Worm (Caenorhabditis elegans) whole organism, young adult: Measurements from ENCODE around the gene col-98.

Experiments used
- B0336.3 ChIP-seq: fragments of 200-800 bp; sonication (Bioruptor generic); IDR thresholded peaks from 2 replicates; pipeline ENCODE4 v1.3.6; 2022; ENCODE audit warnings: missing genetic modification characterization, missing compliant biosample characterization
- F22D6.2 ChIP-seq: sonication (generic microtip); optimal IDR thresholded peaks from 2 replicates; lab custom pipeline; 2016; ENCODE audit warnings: mild to moderate bottlenecking, missing genetic modification characterization, missing compliant biosample characterization
- F37B4.10 ChIP-seq: fragments of 200-800 bp; sonication (Bioruptor generic); IDR thresholded peaks from 2 replicates; pipeline ENCODE4 v1.3.6; 2022; ENCODE audit warnings: missing genetic modification characterization, missing compliant biosample characterization
- K11D2.4 ChIP-seq: fragments of 200-800 bp; sonication (Bioruptor generic); IDR thresholded peaks from 2 replicates; pipeline ENCODE4 v1.3.6; 2022; ENCODE audit warnings: missing genetic modification reagents, missing genetic modification characterization, missing compliant biosample characterization
- K12H6.12 ChIP-seq: fragments of 200-800 bp; sonication (Bioruptor generic); optimal IDR thresholded peaks from 2 replicates; lab custom pipeline; 2018; ENCODE audit warnings: mild to moderate bottlenecking, missing genetic modification characterization, missing compliant biosample characterization
- Y53G8AR.9 ChIP-seq: fragments of 200-800 bp; sonication (Bioruptor generic); conservative IDR thresholded peaks from 2 replicates; pipeline ENCODE4 v1.3.6; 2022; ENCODE audit warnings: missing genetic modification reagents, missing genetic modification characterization, missing compliant biosample characterization
- Y95B8A.8 ChIP-seq: fragments of 200-800 bp; sonication (Bioruptor generic); IDR thresholded peaks from 2 replicates; pipeline ENCODE4 v1.3.6; 2022; ENCODE audit warnings: missing genetic modification reagents, missing genetic modification characterization, missing compliant biosample characterization
- akir-1 ChIP-seq: fragments of 200-800 bp; sonication (Bioruptor generic); optimal IDR thresholded peaks from 2 replicates; lab custom pipeline; 2018; ENCODE audit warnings: mild to moderate bottlenecking, missing genetic modification characterization, moderate library complexity, missing compliant biosample characterization
- ama-1 ChIP-seq, 3 experiments: fragments of 150-350 bp in 1 of 3; sonication (generic microtip) in 2 of 3; optimal IDR thresholded peaks; 2 replicates each; lab custom pipeline; 2014 to 2018; ENCODE audit warnings: missing biosample characterization in 2 of 3, missing genetic modification characterization in 2 of 3, missing genetic modification reagents in 2 of 3
- atf-7 ChIP-seq: sonication (generic microtip); optimal IDR thresholded peaks from 2 replicates; lab custom pipeline; 2017; ENCODE audit warnings: mild to moderate bottlenecking, missing genetic modification characterization, missing compliant biosample characterization
- athp-1 ChIP-seq: sonication (generic microtip); optimal IDR thresholded peaks from 2 replicates; lab custom pipeline; 2017; ENCODE audit warnings: mild to moderate bottlenecking, missing genetic modification characterization, missing compliant biosample characterization
- attf-5 ChIP-seq: fragments of 200-800 bp; sonication (Bioruptor generic); optimal IDR thresholded peaks from 2 replicates; lab custom pipeline; 2018; ENCODE audit warnings: mild to moderate bottlenecking, missing genetic modification characterization, missing compliant biosample characterization
- ccch-3 ChIP-seq: fragments of 200-800 bp; sonication (Bioruptor generic); optimal IDR thresholded peaks from 2 replicates; lab custom pipeline; 2018; ENCODE audit warnings: mild to moderate bottlenecking, missing genetic modification characterization, missing compliant biosample characterization
- cebp-2 ChIP-seq: fragments of 200-800 bp; sonication (Bioruptor generic); IDR thresholded peaks from 2 replicates; pipeline ENCODE4 v1.3.6; 2022; ENCODE audit warnings: missing genetic modification characterization, missing compliant biosample characterization
- ceh-79 ChIP-seq: sonication (generic microtip); optimal IDR thresholded peaks from 2 replicates; lab custom pipeline; 2017; ENCODE audit warnings: mild to moderate bottlenecking, missing genetic modification characterization, missing compliant biosample characterization
- chd-7 ChIP-seq: sonication (generic microtip); optimal IDR thresholded peaks from 2 replicates; lab custom pipeline; 2016; ENCODE audit warnings: mild to moderate bottlenecking, missing genetic modification characterization, moderate library complexity, missing compliant biosample characterization
- die-1 ChIP-seq: sonication (generic microtip); optimal IDR thresholded peaks from 2 replicates; lab custom pipeline; 2016; ENCODE audit warnings: missing genotype, mild to moderate bottlenecking, missing genetic modification characterization, missing compliant biosample characterization
- dox-1 ChIP-seq: fragments of 200-800 bp; sonication (Bioruptor generic); IDR thresholded peaks from 2 replicates; pipeline ENCODE4 v1.3.6; 2022; ENCODE audit warnings: missing genetic modification reagents, missing genetic modification characterization, missing compliant biosample characterization
- dpff-1 ChIP-seq: sonication (generic microtip); optimal IDR thresholded peaks from 2 replicates; lab custom pipeline; 2017; ENCODE audit warnings: mild to moderate bottlenecking, missing genetic modification characterization, missing compliant biosample characterization
- dpl-1 ChIP-seq: fragments of 150-350 bp; optimal IDR thresholded peaks from 2 replicates; lab custom pipeline; 2014; ENCODE audit warnings: missing biosample characterization, missing genetic modification reagents, missing genetic modification characterization
- efl-1 ChIP-seq: fragments of 150-350 bp; optimal IDR thresholded peaks from 2 replicates; lab custom pipeline; 2014; ENCODE audit warnings: missing biosample characterization, missing genetic modification reagents, missing genetic modification characterization
- egrh-3 ChIP-seq: fragments of 200-800 bp; sonication (Bioruptor generic); IDR thresholded peaks from 2 replicates; pipeline ENCODE4 v1.3.6; 2022; ENCODE audit warnings: missing genetic modification reagents, missing genetic modification characterization, missing compliant biosample characterization
- ekl-4 ChIP-seq: fragments of 200-800 bp; sonication (Bioruptor generic); IDR thresholded peaks from 2 replicates; pipeline ENCODE4 v1.3.6; 2022; ENCODE audit warnings: missing genetic modification reagents, missing genetic modification characterization, missing compliant biosample characterization
- fkh-3 ChIP-seq: sonication (generic microtip); optimal IDR thresholded peaks from 2 replicates; lab custom pipeline; 2016; ENCODE audit warnings: mild to moderate bottlenecking, missing genetic modification characterization, missing compliant biosample characterization
- let-607 ChIP-seq, 2 experiments: fragments of 200-800 bp in 1 of 2; sonication (Bioruptor generic) in 1 of 2; sonication (generic microtip) in 1 of 2; optimal IDR thresholded peaks; 2 replicates each; lab custom pipeline; 2016 to 2018; ENCODE audit warnings: mild to moderate bottlenecking in 2 of 2, missing compliant biosample characterization in 2 of 2, missing genetic modification characterization in 2 of 2, moderate library complexity in 2 of 2, missing genotype in 1 of 2
- lin-26 ChIP-seq: fragments of 200-800 bp; sonication (Bioruptor generic); IDR thresholded peaks from 2 replicates; pipeline ENCODE4 v1.3.6; 2022; ENCODE audit warnings: missing genetic modification reagents, missing genetic modification characterization, missing compliant biosample characterization
- lin-40 ChIP-seq: sonication (generic microtip); optimal IDR thresholded peaks from 2 replicates; lab custom pipeline; 2016; ENCODE audit warnings: missing genetic modification characterization, mild to moderate bottlenecking, missing compliant biosample characterization, missing genotype, missing genetic modification reagents
- lir-1 ChIP-seq: fragments of 200-800 bp; sonication (Bioruptor generic); conservative IDR thresholded peaks from 2 replicates; pipeline ENCODE4 v1.3.6; 2022; ENCODE audit warnings: missing genetic modification reagents, missing genetic modification characterization, missing compliant biosample characterization
- madf-10 ChIP-seq: sonication (generic microtip); optimal IDR thresholded peaks from 2 replicates; lab custom pipeline; 2016; ENCODE audit warnings: mild to moderate bottlenecking, missing genetic modification characterization, missing compliant biosample characterization
- madf-6 ChIP-seq: fragments of 200-800 bp; sonication (Bioruptor generic); IDR thresholded peaks from 2 replicates; pipeline ENCODE4 v1.3.6; 2022; ENCODE audit warnings: missing genetic modification reagents, missing genetic modification characterization, missing compliant biosample characterization
- mcd-1 ChIP-seq: fragments of 200-800 bp; sonication (Bioruptor generic); IDR thresholded peaks from 2 replicates; pipeline ENCODE4 v1.3.6; 2022; ENCODE audit warnings: missing genetic modification reagents, missing genetic modification characterization, missing compliant biosample characterization
- mel-28 ChIP-seq: sonication (generic microtip); optimal IDR thresholded peaks from 2 replicates; lab custom pipeline; 2016; ENCODE audit warnings: borderline replicate concordance, mild to moderate bottlenecking, missing genetic modification characterization, missing compliant biosample characterization
- nfya-2 ChIP-seq: fragments of 200-800 bp; sonication (Bioruptor generic); IDR thresholded peaks from 2 replicates; pipeline ENCODE4 v1.3.6; 2022; ENCODE audit warnings: missing genetic modification reagents, missing genetic modification characterization, missing compliant biosample characterization
- nhr-80 ChIP-seq: sonication (generic microtip); optimal IDR thresholded peaks from 2 replicates; lab custom pipeline; 2016; ENCODE audit warnings: missing genetic modification characterization, missing compliant biosample characterization
- pha-4 ChIP-seq: fragments of 150-350 bp; sonication (generic microtip); optimal IDR thresholded peaks from 2 replicates; lab custom pipeline; 2014; ENCODE audit warnings: missing biosample characterization, missing genetic modification reagents, missing genetic modification characterization
- rcor-1 ChIP-seq: fragments of 200-800 bp; sonication (Bioruptor generic); IDR thresholded peaks from 2 replicates; pipeline ENCODE4 v1.3.6; 2022; ENCODE audit warnings: missing genetic modification reagents, missing genetic modification characterization, missing compliant biosample characterization
- rec-8 ChIP-seq, 2 experiments: sonication (generic microtip); optimal IDR thresholded peaks; 2 replicates each; lab custom pipeline; 2016; ENCODE audit warnings: mild to moderate bottlenecking in 2 of 2, missing genetic modification characterization in 2 of 2, missing genetic modification reagents in 2 of 2, missing genotype in 2 of 2, missing biosample characterization in 1 of 2, missing compliant biosample characterization in 1 of 2, moderate library complexity in 1 of 2
- repo-1 ChIP-seq: sonication (generic microtip); optimal IDR thresholded peaks from 2 replicates; lab custom pipeline; 2017; ENCODE audit warnings: mild to moderate bottlenecking, missing genetic modification characterization, missing compliant biosample characterization
- snpc-4 ChIP-seq, 5 experiments: fragments of 150-350 bp in 1 of 5; sonication (generic microtip) in 4 of 5; optimal IDR thresholded peaks; 2 replicates each; lab custom pipeline; 2014 to 2018; ENCODE audit warnings: missing genetic modification characterization in 5 of 5, missing biosample characterization in 3 of 5, antibody characterized with exemption in 2 of 5, mild to moderate bottlenecking in 2 of 5, missing compliant biosample characterization in 2 of 5, missing genotype in 2 of 5, moderate library complexity in 2 of 5, missing genetic modification reagents in 1 of 5
- somi-1 ChIP-seq: fragments of 200-800 bp; sonication (Bioruptor generic); optimal IDR thresholded peaks from 2 replicates; lab custom pipeline; 2018; ENCODE audit warnings: mild to moderate bottlenecking, missing genetic modification characterization, missing compliant biosample characterization
- tbp1 ChIP-seq: fragments of 200-800 bp; sonication (Bioruptor generic); optimal IDR thresholded peaks from 2 replicates; lab custom pipeline; 2018; ENCODE audit warnings: mild to moderate bottlenecking, missing genetic modification characterization, missing compliant biosample characterization
- unc-130 ChIP-seq: sonication (generic microtip); optimal IDR thresholded peaks from 2 replicates; lab custom pipeline; 2016; ENCODE audit warnings: missing genetic modification reagents, missing genetic modification characterization, missing compliant biosample characterization
- unc-62 ChIP-seq: fragments of 150-350 bp; optimal IDR thresholded peaks from 2 replicates; lab custom pipeline; 2014; ENCODE audit warnings: missing biosample characterization, missing genetic modification reagents, missing genetic modification characterization
- xnd-1 ChIP-seq: sonication (generic microtip); optimal IDR thresholded peaks from 2 replicates; lab custom pipeline; 2016; ENCODE audit warnings: missing genotype, missing genetic modification reagents, missing genetic modification characterization, missing compliant biosample characterization
- zfh-2 ChIP-seq: fragments of 200-800 bp; sonication (Bioruptor generic); conservative IDR thresholded peaks from 2 replicates; pipeline ENCODE4 v1.3.6; 2022; ENCODE audit warnings: missing genetic modification reagents, missing genetic modification characterization, missing compliant biosample characterization
- ztf-26 ChIP-seq: sonication (generic microtip); optimal IDR thresholded peaks from 2 replicates; lab custom pipeline; 2017; ENCODE audit warnings: missing genetic modification characterization, missing compliant biosample characterization
- ztf-3 ChIP-seq: fragments of 200-800 bp; sonication (Bioruptor generic); optimal IDR thresholded peaks from 2 replicates; lab custom pipeline; 2018; ENCODE audit warnings: mild to moderate bottlenecking, missing genetic modification characterization, missing compliant biosample characterization

Gene col-98

DNA sequence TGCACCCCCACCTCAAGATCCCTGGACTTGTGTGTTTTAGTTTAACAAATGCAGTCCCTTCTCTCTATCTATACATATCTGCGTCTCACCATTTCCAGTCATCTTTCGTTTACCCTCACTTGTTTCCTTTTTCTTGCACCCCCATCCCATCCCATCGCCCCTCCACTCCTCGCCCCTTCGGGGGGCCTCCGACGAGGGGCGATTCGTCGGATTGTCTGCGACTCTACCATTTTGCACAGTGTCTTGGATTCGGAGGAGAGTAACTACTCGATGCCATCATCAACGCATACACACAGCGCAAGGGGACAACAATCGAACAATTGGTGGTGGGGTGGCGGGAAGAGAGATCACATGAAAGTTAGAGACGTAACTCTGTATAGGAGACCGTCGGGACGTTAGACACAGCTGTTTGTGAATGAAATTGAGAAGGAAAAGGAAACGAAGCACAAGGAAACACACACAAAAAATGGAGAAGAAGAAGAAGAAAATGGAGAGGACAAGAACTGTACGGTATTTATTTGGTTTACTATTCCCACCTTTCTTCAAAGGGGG, 43.7 kb downstream of the col-98 start (continued):
- TF ChIP-seq snpc-4 (GFP tag; optimal IDR thresholded peaks at IDR 0.05; lab: Kevin White, UChicago), result peak; percentile 62
- peak; percentile 2 to 56 (median 30) for TF ChIP-seq snpc-4 (tag; optimal IDR thresholded peaks at IDR 0.05; lab: Kevin White, UChicago)
- TF ChIP-seq Y53G8AR.9 (GFP tag; lab: Robert Waterston, UW), result 0 out of 2 replicates have a peak, but pooled peaks have one; percentile 19
- no peak for TF ChIP-seq rec-8 (tag; optimal IDR thresholded peaks at IDR 0.05; lab: Kevin White, UChicago)
- TF ChIP-seq egrh-3 (GFP tag; lab: Robert Waterston, UW), result peak; percentile 74
- peak in 1 of 2 experiments; percentile 40 for TF ChIP-seq let-607 (tag; optimal IDR thresholded peaks at IDR 0.05; lab: Kevin White, UChicago)
- TF ChIP-seq repo-1 (tag; lab: Kevin White, UChicago), result no peak
- peak; percentile 31 for TF ChIP-seq ztf-26 (tag; lab: Kevin White, UChicago)
- peak; percentile 81 for TF ChIP-seq chd-7
- TF ChIP-seq akir-1 (GFP tag; lab: Kevin White, UChicago), result peak; percentile 62
- no peak for TF ChIP-seq fkh-3
- peak; percentile 9 for TF ChIP-seq athp-1
- peak; percentile 95 for TF ChIP-seq zfh-2 (GFP tag; lab: Robert Waterston, UW)
- no peak for TF ChIP-seq xnd-1
- 0 out of 2 replicates have a peak, but pooled peaks have one; percentile 57 for TF ChIP-seq lin-26
- TF ChIP-seq ccch-3 (GFP tag; lab: Kevin White, UChicago), result no peak
- TF ChIP-seq B0336.3 (GFP tag; lab: Robert Waterston, UW), result peak; percentile 77
- peak; percentile 34 for TF ChIP-seq ztf-3 (GFP tag; lab: Kevin White, UChicago)
- TF ChIP-seq lin-40 (tag; lab: Kevin White, UChicago), result peak; percentile 90
- peak; percentile 56 for TF ChIP-seq F22D6.2 (tag; lab: Kevin White, UChicago)
- 0 out of 2 replicates have a peak, but pooled peaks have one; percentile 39 for TF ChIP-seq cebp-2 (GFP tag; lab: Robert Waterston, UW)
- TF ChIP-seq nfya-2 (GFP tag; lab: Robert Waterston, UW), result no peak
- peak; percentile 80 for TF ChIP-seq attf-5 (GFP tag; lab: Kevin White, UChicago)
- peak; percentile 30 for TF ChIP-seq mel-28 (tag; lab: Kevin White, UChicago)
- TF ChIP-seq madf-6 (GFP tag; lab: Robert Waterston, UW), result no peak
- peak; percentile 39 for TF ChIP-seq atf-7
- peak; percentile 82 for TF ChIP-seq somi-1 (GFP tag; lab: Kevin White, UChicago)
- peak; percentile 16 for TF ChIP-seq nhr-80 (tag; lab: Kevin White, UChicago)
- TF ChIP-seq ceh-79 (tag; lab: Kevin White, UChicago), result peak; percentile 14
- peak; percentile 84 for TF ChIP-seq rcor-1
- peak; percentile 39 for TF ChIP-seq tbp1 (GFP tag; lab: Kevin White, UChicago)
- peak; percentile 52; the same call in 1 of the 2 replicates for TF ChIP-seq ekl-4 (GFP tag; lab: Robert Waterston, UW)
- peak; percentile 54; the same call in 1 of the 2 replicates for TF ChIP-seq lir-1
- no peak for TF ChIP-seq unc-130 (GFP tag; lab: Kevin White, UChicago)
- peak; percentile 96 for TF ChIP-seq K12H6.12 (tag; lab: Kevin White, UChicago)
- TF ChIP-seq die-1 (tag; lab: Kevin White, UChicago), result peak; percentile 56
- no peak for TF ChIP-seq Y95B8A.8 (GFP tag; lab: Robert Waterston, UW)
- no peak for TF ChIP-seq F37B4.10 (GFP tag; lab: Robert Waterston, UW)
- TF ChIP-seq dox-1 (GFP tag; lab: Robert Waterston, UW), result peak; percentile 56
- no peak for TF ChIP-seq efl-1 (GFP tag; lab: Kevin White, UChicago)
- peak; percentile 59 for TF ChIP-seq madf-10
- TF ChIP-seq unc-62 (GFP tag; lab: Kevin White, UChicago), result no peak
- peak; percentile 73 for TF ChIP-seq mcd-1 (GFP tag; lab: Robert Waterston, UW)
- TF ChIP-seq pha-4, result peak; percentile 22
- no peak for TF ChIP-seq dpff-1 (tag; lab: Kevin White, UChicago)
- no peak for TF ChIP-seq ama-1 (optimal IDR thresholded peaks at IDR 0.05; lab: Kevin White, UChicago)
- TF ChIP-seq ama-1 (GFP tag; optimal IDR thresholded peaks at IDR 0.05; lab: Kevin White, UChicago), result peak; percentile 1 to 26
- no peak for TF ChIP-seq dpl-1 (GFP tag; lab: Kevin White, UChicago)
- peak; percentile 72; the same call in 1 of the 2 replicates for TF ChIP-seq K11D2.4 (GFP tag; lab: Robert Waterston, UW)
